Worm (Caenorhabditis elegans): ENCODE data around the gene rpn-13.

DNA sequence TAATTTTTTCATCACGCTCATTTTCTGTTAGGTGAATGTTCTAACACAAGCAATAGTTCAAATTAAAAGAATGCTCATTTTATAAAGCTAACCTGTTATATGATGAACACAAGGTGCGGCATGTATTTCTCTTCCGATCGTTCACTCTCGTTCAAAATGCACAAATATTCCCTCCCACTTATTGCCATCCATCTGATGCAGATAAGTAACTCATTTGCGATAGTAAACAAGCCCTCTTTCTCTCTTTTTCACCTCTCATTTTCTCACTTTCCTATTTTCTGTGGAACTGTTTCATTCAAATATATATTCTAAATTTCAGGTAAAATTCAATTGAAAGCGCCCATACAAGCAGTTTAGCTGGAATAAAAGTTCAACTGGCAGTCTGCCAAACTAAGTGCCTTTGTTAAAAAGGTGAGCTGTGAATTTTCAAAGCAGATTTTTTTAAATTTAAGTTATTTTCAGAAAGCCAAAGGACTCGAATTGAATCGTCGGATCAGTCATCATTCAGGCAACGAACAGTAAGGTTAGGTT lies 4.3 kb upstream of the rpn-13 start, which contains the start of the genes trmt-10C.2 and C56G2.22:
- no peak for TF ChIP-seq F13C5.2 (tag; optimal IDR thresholded peaks at IDR 0.05)
- no peak for TF ChIP-seq ceh-36 (tag; optimal IDR thresholded peaks at IDR 0.05)
- TF ChIP-seq pes-1 (GFP tag; IDR thresholded peaks at IDR 0.05): no peak
- TF ChIP-seq ama-1 (optimal IDR thresholded peaks at IDR 0.05): no peak
- TF ChIP-seq hmg-4 (GFP tag; optimal IDR thresholded peaks at IDR 0.05): no peak

Data from whole organism, early embryonic.